Fruit fly (Drosophila melanogaster): ENCODE measurements around the gene CG3558.

CG3558 gene

DNA sequence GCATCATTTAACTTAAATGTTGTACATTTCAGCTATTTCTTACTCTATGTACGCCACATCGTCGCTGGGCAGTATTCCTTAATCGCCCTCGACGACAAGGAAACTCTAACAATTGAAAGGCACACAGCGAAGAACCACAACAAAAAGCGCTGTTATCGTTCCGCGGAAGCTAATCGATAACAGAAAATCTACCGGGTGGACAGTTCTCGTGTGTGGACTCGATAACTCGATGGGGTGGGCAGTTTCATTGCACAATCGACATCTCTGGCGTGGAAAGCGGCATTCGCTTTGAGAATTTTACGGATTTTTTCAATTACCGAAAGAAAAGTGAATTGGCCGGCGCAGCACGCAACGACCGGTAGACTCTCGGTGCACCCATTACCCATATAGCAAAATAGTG lies 30.3 kb downstream of the CG3558 start, which contains the start of the genes alpha4GT1 and Prp40 (continued):
- no peak for TF ChIP-seq tin (GFP tag; optimal IDR thresholded peaks at IDR 0.05)
- no peak for TF ChIP-seq CG10654 (GFP tag; optimal IDR thresholded peaks at IDR 0.05)
- no peak for TF ChIP-seq disco-r (GFP tag; optimal IDR thresholded peaks at IDR 0.05)
- TF ChIP-seq CG32767 (GFP tag; IDR thresholded peaks at IDR 0.05) = no peak
- no peak for TF ChIP-seq pita (GFP tag; optimal IDR thresholded peaks at IDR 0.05)
- TF ChIP-seq seq (GFP tag; IDR thresholded peaks at IDR 0.05) = no peak
- TF ChIP-seq ems (GFP tag; optimal IDR thresholded peaks at IDR 0.05) = no peak
- no peak for TF ChIP-seq CG13123 (GFP tag; optimal IDR thresholded peaks at IDR 0.05)
- no peak for TF ChIP-seq ara (GFP tag; IDR thresholded peaks at IDR 0.05)
- TF ChIP-seq sug (tag; optimal IDR thresholded peaks at IDR 0.05) = no peak
- TF ChIP-seq CG9876 (GFP tag; optimal IDR thresholded peaks at IDR 0.05) = no peak
- TF ChIP-seq CG16779 (GFP tag; IDR thresholded peaks at IDR 0.05) = no peak
- no peak for TF ChIP-seq CG31224 (GFP tag; IDR thresholded peaks at IDR 0.05)
- TF ChIP-seq HLH4C (GFP tag; IDR thresholded peaks at IDR 0.05; ENCODE audit: partially characterized antibody) = peak; percentile 94
- no peak for TF ChIP-seq CG4328 (GFP tag; optimal IDR thresholded peaks at IDR 0.05)
- TF ChIP-seq hth (optimal IDR thresholded peaks at IDR 0.05) = no peak
- TF ChIP-seq CG7357 (GFP tag; IDR thresholded peaks at IDR 0.05) = no peak
- no peak for TF ChIP-seq Kr (GFP tag; optimal IDR thresholded peaks at IDR 0.05)
- TF ChIP-seq CG1832 (GFP tag; optimal IDR thresholded peaks at IDR 0.05) = no peak
- no peak for TF ChIP-seq Camta (GFP tag; optimal IDR thresholded peaks at IDR 0.05)
- TF ChIP-seq CG11723 (GFP tag; optimal IDR thresholded peaks at IDR 0.05) = no peak
- TF ChIP-seq twi (tag; optimal IDR thresholded peaks at IDR 0.05) = no peak
- no peak for TF ChIP-seq B-H2 (GFP tag; optimal IDR thresholded peaks at IDR 0.05)
- peak; percentile 72 for TF ChIP-seq sna (GFP tag; IDR thresholded peaks at IDR 0.05; ENCODE audit: partially characterized antibody)
- no peak for TF ChIP-seq CG7372 (GFP tag; IDR thresholded peaks at IDR 0.05)
- peak; percentile 95 for TF ChIP-seq chinmo (GFP tag; IDR thresholded peaks at IDR 0.05; ENCODE audit: partially characterized antibody)
- TF ChIP-seq CG13775 (GFP tag; optimal IDR thresholded peaks at IDR 0.05) = no peak
- peak; percentile 31; the same call in 1 of the 3 replicates for TF ChIP-seq CG34422 (GFP tag; IDR thresholded peaks at IDR 0.05)
- no peak for TF ChIP-seq prd (optimal IDR thresholded peaks at IDR 0.05)
- no peak for TF ChIP-seq prd (GFP tag; IDR thresholded peaks at IDR 0.05)
- TF ChIP-seq salm (tag; optimal IDR thresholded peaks at IDR 0.05) = no peak
- TF ChIP-seq CG1529 (GFP tag; optimal IDR thresholded peaks at IDR 0.05) = no peak
- TF ChIP-seq Scr (GFP tag; IDR thresholded peaks at IDR 0.05; ENCODE audit: partially characterized antibody) = peak; percentile 73
- no peak for TF ChIP-seq mirr (GFP tag; optimal IDR thresholded peaks at IDR 0.05)
- TF ChIP-seq CG4854 (GFP tag; optimal IDR thresholded peaks at IDR 0.05) = no peak
- no peak for TF ChIP-seq Ptx1 (GFP tag; IDR thresholded peaks at IDR 0.05)
- no peak for TF ChIP-seq CG17361 (GFP tag; IDR thresholded peaks at IDR 0.05)
- TF ChIP-seq NC2β (GFP tag; optimal IDR thresholded peaks at IDR 0.05) = no peak
- TF ChIP-seq YL-1 (GFP tag; optimal IDR thresholded peaks at IDR 0.05) = peak; percentile 62
- TF ChIP-seq CG15073 (GFP tag; optimal IDR thresholded peaks at IDR 0.05) = no peak
- no peak for TF ChIP-seq CG12155 (GFP tag; optimal IDR thresholded peaks at IDR 0.05)
- TF ChIP-seq CG6254 (GFP tag; optimal IDR thresholded peaks at IDR 0.05) = peak; percentile 70
- TF ChIP-seq CG18476 (GFP tag; optimal IDR thresholded peaks at IDR 0.05) = no peak
- TF ChIP-seq CG14860 (GFP tag; IDR thresholded peaks at IDR 0.05; ENCODE audit: partially characterized antibody) = peak; percentile 80
- TF ChIP-seq CG11504 (tag; optimal IDR thresholded peaks at IDR 0.05) = no peak
- no peak for TF ChIP-seq slp2 (GFP tag; optimal IDR thresholded peaks at IDR 0.05)
- peak; percentile 84 for TF ChIP-seq nerfin-2 (GFP tag; IDR thresholded peaks at IDR 0.05; ENCODE audit: partially characterized antibody)
- TF ChIP-seq CG13296 (GFP tag; optimal IDR thresholded peaks at IDR 0.05) = no peak
- TF ChIP-seq fd64A (GFP tag; optimal IDR thresholded peaks at IDR 0.05) = no peak
- TF ChIP-seq CHES-1-like (GFP tag; optimal IDR thresholded peaks at IDR 0.05) = peak; percentile 30
- TF ChIP-seq CG12236 (GFP tag; optimal IDR thresholded peaks at IDR 0.05) = no peak
- no peak for TF ChIP-seq CG9609 (GFP tag; optimal IDR thresholded peaks at IDR 0.05)
- TF ChIP-seq shn (GFP tag; optimal IDR thresholded peaks at IDR 0.05) = no peak
